Worm (Caenorhabditis elegans): ENCODE data around the gene gck-3.

gck-3 gene

DNA sequence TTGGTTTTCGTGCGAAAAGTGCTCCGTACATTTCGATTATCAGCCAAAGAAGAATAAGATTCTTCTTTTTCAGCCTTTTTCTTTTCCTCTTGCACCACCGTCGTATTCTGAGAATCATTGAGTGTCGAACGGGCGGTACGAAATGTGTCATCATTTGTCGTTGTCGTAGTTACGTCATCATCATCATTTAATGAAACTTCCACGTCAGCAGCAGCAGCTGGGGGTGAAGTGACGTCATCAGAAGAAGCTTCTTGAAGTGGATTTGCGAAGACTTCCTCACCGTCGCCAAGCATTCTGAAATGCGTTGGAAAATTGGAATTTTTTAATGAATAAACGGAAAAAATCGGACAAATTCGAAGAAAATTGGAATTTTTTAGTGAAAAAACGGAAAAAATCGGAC lies 13.1 kb upstream of the gck-3 start, which contains the start of gene snx-6:
Gene snx-6 (minus strand): TSS at position 294 of the 400 bp plus-strand sequence.
- TF ChIP-seq tbx-7 (tag; optimal IDR thresholded peaks at IDR 0.05) (no peak), elt-2 (tag; optimal IDR thresholded peaks at IDR 0.05) (no peak), nhr-11 (tag; optimal IDR thresholded peaks at IDR 0.05) (no peak), hlh-15 (tag; optimal IDR thresholded peaks at IDR 0.05) (no peak), zip-5 (tag; optimal IDR thresholded peaks at IDR 0.05) (no peak)

DNA sequence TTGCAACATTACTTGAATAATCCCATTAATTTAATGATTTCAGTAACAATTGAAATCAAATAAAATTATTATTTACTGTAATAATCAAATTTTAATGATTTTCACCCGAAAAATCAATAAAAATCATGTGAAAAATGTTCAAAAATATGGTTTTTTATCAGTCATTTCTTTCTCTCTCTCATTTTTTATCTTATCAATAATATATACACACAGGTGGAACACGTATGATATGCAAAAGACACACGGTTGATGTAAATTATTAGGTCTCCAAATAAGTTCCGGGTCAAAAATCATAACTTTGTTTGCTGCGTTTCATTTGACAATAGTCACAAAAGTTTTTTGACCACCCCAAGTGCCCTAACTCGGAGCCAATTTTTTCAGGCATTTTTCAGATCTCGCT lies 11.6 kb upstream of the gck-3 start:
- TF ChIP-seq hlh-15 (tag; optimal IDR thresholded peaks at IDR 0.05) = no peak
- TF ChIP-seq elt-2 (tag; optimal IDR thresholded peaks at IDR 0.05) = peak; percentile 52

ce11 chrV:17962500-17962899 lies 4.1 kb downstream of the gck-3 start:
- peak; percentile 73 for TF ChIP-seq pag-3 (tag; optimal IDR thresholded peaks at IDR 0.05; ENCODE audit: borderline replicate concordance)
- TF ChIP-seq elt-4 (tag; optimal IDR thresholded peaks at IDR 0.05) = peak; percentile 68
- no peak for TF ChIP-seq tbx-7 (tag; optimal IDR thresholded peaks at IDR 0.05)

ce11 chrV:17956109-17956508 lies 10.5 kb downstream of the gck-3 start:
- TF ChIP-seq nfya-1 (tag; optimal IDR thresholded peaks at IDR 0.05) (no peak), sox-2 (GFP tag; IDR thresholded peaks at IDR 0.05) (no peak)

DNA sequence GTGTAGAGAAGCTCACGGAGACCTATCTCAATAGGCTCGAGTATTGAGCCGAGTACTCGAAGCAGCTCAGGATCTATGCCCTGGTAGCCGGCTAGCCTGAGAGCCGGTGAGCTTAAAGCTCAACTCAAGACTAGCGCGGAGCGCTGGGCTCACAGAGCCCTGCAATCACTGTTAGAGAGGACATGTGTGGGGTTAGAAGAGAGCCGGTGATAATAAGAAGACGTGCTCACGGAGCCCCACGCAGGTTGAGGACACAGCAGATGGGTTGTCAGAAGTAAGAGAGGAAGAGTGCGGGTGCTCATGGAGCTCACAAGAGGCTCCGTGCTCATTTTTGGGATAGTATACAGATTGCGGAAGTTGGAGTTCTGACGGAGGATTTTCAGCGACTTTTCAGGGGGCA lies 14.4 kb downstream of the gck-3 start:
- TF ChIP-seq hlh-6 (tag; optimal IDR thresholded peaks at IDR 0.05) (no peak), hlh-8 (tag; optimal IDR thresholded peaks at IDR 0.05) (no peak), elt-2 (tag; optimal IDR thresholded peaks at IDR 0.05) (no peak), pax-1 (tag; optimal IDR thresholded peaks at IDR 0.05) (no peak), sox-4 (tag; optimal IDR thresholded peaks at IDR 0.05) (no peak), zip-5 (tag; optimal IDR thresholded peaks at IDR 0.05) (no peak), ref-2 (tag; optimal IDR thresholded peaks at IDR 0.05) (peak; percentile 9), elt-4 (tag; optimal IDR thresholded peaks at IDR 0.05) (peak; percentile 34), pha-2 (tag; optimal IDR thresholded peaks at IDR 0.05) (no peak), pag-3 (tag; optimal IDR thresholded peaks at IDR 0.05; ENCODE audit: borderline replicate concordance) (peak; percentile 76), ceh-24 (tag; optimal IDR thresholded peaks at IDR 0.05) (no peak), hlh-30 (tag; optimal IDR thresholded peaks at IDR 0.05; ENCODE audit: insufficient read depth) (no peak)

DNA sequence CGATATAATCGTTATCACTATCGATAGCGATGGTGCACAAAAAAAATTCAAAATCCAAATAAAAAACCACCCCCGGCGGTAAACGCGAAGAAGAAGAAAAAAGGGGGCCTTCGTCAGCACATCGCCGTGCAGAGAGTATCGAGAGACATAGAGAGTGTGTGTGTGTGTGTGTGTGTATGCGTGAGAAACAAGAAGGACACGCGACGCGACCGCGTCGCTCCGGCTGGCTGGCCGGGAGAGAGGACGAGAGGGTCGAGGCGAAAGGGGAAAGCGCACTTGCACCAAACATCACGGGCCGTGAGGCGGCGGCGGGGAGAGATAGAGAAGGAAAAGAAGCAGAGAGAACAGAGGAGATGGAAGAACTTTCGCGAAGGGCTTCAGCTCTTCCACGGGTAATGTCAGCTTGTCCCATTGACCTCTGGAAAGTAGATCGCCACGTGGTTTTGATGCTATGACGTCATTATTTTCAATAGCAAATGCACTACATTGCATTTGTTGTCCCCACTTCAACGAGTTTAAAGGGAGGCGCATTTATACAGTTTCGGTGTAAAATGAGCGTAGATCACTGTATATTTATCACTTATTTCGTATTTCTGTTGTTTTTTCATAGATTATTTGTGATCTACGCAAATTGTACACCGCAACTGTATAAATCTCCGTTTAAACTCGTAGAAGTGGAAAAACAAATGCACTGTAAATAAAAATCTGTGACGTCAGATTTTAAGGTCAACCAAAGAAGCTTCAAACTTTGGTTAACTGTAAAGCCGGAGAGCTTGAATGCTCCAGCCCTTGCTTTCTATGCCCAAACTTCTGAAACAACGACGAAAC lies 15.3 kb downstream of the gck-3 start, which contains the start of gene Y59A8B.24:
Gene Y59A8B.24 (plus strand): TSS at position 778 of the 828 bp plus-strand sequence.
- no peak for TF ChIP-seq Y22D7AL.16 (tag; optimal IDR thresholded peaks at IDR 0.05)
- no peak for TF ChIP-seq ceh-9 (tag; optimal IDR thresholded peaks at IDR 0.05)
- TF ChIP-seq nhr-232 (tag; optimal IDR thresholded peaks at IDR 0.05) = no peak
- peak; percentile 82 for TF ChIP-seq mec-3 (tag; optimal IDR thresholded peaks at IDR 0.05; ENCODE audit: borderline replicate concordance)
- TF ChIP-seq ceh-14 (tag; optimal IDR thresholded peaks at IDR 0.05) = peak; percentile 77
- peak; percentile 73 for TF ChIP-seq tbx-7 (tag; optimal IDR thresholded peaks at IDR 0.05)
- TF ChIP-seq ceh-22 (tag; optimal IDR thresholded peaks at IDR 0.05) = peak; percentile 14
- no peak for TF ChIP-seq unc-86 (tag; optimal IDR thresholded peaks at IDR 0.05)
- peak; percentile 19 for TF ChIP-seq pat-9 (tag; optimal IDR thresholded peaks at IDR 0.05)
- peak; percentile 62 for TF ChIP-seq syd-9 (tag; optimal IDR thresholded peaks at IDR 0.05)
- TF ChIP-seq fkh-6 (tag; optimal IDR thresholded peaks at IDR 0.05) = peak; percentile 53
- TF ChIP-seq unc-55 (GFP tag; optimal IDR thresholded peaks at IDR 0.05) = peak; percentile 80
- TF ChIP-seq eyg-1 (tag; optimal IDR thresholded peaks at IDR 0.05) = peak; percentile 64
- TF ChIP-seq ceh-48 (tag; optimal IDR thresholded peaks at IDR 0.05) = peak; percentile 21
- TF ChIP-seq hlh-30 (tag; optimal IDR thresholded peaks at IDR 0.05; ENCODE audit: insufficient read depth) = peak; percentile 96
- TF ChIP-seq pax-1 (tag; optimal IDR thresholded peaks at IDR 0.05) = no peak
- TF ChIP-seq ceh-30 (tag; optimal IDR thresholded peaks at IDR 0.05) = no peak
- TF ChIP-seq hlh-13 (GFP tag; optimal IDR thresholded peaks at IDR 0.05) = no peak
- peak; percentile 90 for TF ChIP-seq hlh-8 (tag; optimal IDR thresholded peaks at IDR 0.05)
- no peak for TF ChIP-seq ama-1 (optimal IDR thresholded peaks at IDR 0.05)
- no peak for TF ChIP-seq odd-2 (tag; optimal IDR thresholded peaks at IDR 0.05)
- peak; percentile 71 for TF ChIP-seq sdc-2 (tag; optimal IDR thresholded peaks at IDR 0.05)
- no peak for TF ChIP-seq K02D7.2 (tag; optimal IDR thresholded peaks at IDR 0.05)
- no peak for TF ChIP-seq ahr-1 (tag; optimal IDR thresholded peaks at IDR 0.05)
- TF ChIP-seq ceh-19 (GFP tag; optimal IDR thresholded peaks at IDR 0.05) = peak; percentile 55
- TF ChIP-seq C08G9.2 (tag; optimal IDR thresholded peaks at IDR 0.05) = peak; percentile 94
- TF ChIP-seq pag-3 (tag; optimal IDR thresholded peaks at IDR 0.05; ENCODE audit: borderline replicate concordance) = peak; percentile 74
- TF ChIP-seq ceh-2 (tag; optimal IDR thresholded peaks at IDR 0.05) = peak; percentile 91

Data from whole organism, late embryonic.